Worm (Caenorhabditis elegans) whole organism, L3 larva: Measurements from ENCODE around the gene Y27F2A.11.

Experiments
- R02D3.7 ChIP-seq: fragments of 150-350 bp; optimal IDR thresholded peaks from 2 replicates; lab custom pipeline; 2014; ENCODE audit warnings: missing biosample characterization, missing genetic modification characterization
- aly-2 ChIP-seq: fragments of 150-350 bp; optimal IDR thresholded peaks from 2 replicates; lab custom pipeline; 2014; ENCODE audit warnings: missing biosample characterization, missing genetic modification characterization
- ceh-82 ChIP-seq: fragments of 150-350 bp; optimal IDR thresholded peaks from 2 replicates; lab custom pipeline; 2014; ENCODE audit warnings: missing biosample characterization, missing genetic modification characterization
- ceh-9 ChIP-seq: sonication (generic microtip); optimal IDR thresholded peaks from 2 replicates; lab custom pipeline; 2018; ENCODE audit warnings: missing biosample characterization, missing genetic modification characterization
- egl-27 ChIP-seq: sonication (generic microtip); optimal IDR thresholded peaks from 4 replicates; lab custom pipeline; 2017; ENCODE audit warnings: missing biosample characterization, missing genetic modification reagents, missing genetic modification characterization
- elt-1 ChIP-seq: fragments of 150-350 bp; optimal IDR thresholded peaks from 2 replicates; lab custom pipeline; 2014; ENCODE audit warnings: missing biosample characterization, missing genetic modification characterization
- elt-2 ChIP-seq: sonication (generic microtip); optimal IDR thresholded peaks from 2 replicates; lab custom pipeline; 2016; ENCODE audit warnings: missing genetic modification reagents, mild to moderate bottlenecking, missing genetic modification characterization, missing compliant biosample characterization
- eor-1 ChIP-seq, 2 experiments: fragments of 150-350 bp; optimal IDR thresholded peaks; 2 replicates each; lab custom pipeline; 2014 to 2018; ENCODE audit warnings: missing biosample characterization in 2 of 2, missing genetic modification characterization in 2 of 2
- fkh-10 ChIP-seq: sonication (generic microtip); optimal IDR thresholded peaks from 2 replicates; lab custom pipeline; 2017; ENCODE audit warnings: missing biosample characterization, missing genetic modification reagents, missing genetic modification characterization
- fkh-2 ChIP-seq: fragments of 150-350 bp; optimal IDR thresholded peaks from 2 replicates; lab custom pipeline; 2014; ENCODE audit warnings: missing biosample characterization, missing genetic modification reagents, missing genetic modification characterization
- hmg-11 ChIP-seq: sonication (generic microtip); optimal IDR thresholded peaks from 2 replicates; lab custom pipeline; 2016; ENCODE audit warnings: missing genetic modification characterization, missing compliant biosample characterization
- jun-1 ChIP-seq: fragments of 150-350 bp; optimal IDR thresholded peaks from 2 replicates; lab custom pipeline; 2014; ENCODE audit warnings: missing biosample characterization, missing genetic modification reagents, missing genetic modification characterization
- lin-15B ChIP-seq: fragments of 150-350 bp; optimal IDR thresholded peaks from 2 replicates; lab custom pipeline; 2014; ENCODE audit warnings: missing biosample characterization, missing genetic modification characterization
- lsy-12 ChIP-seq: sonication (generic microtip); optimal IDR thresholded peaks from 2 replicates; lab custom pipeline; 2016; ENCODE audit warnings: mild to moderate bottlenecking, missing genetic modification characterization, missing compliant biosample characterization
- mdl-1 ChIP-seq: fragments of 150-350 bp; optimal IDR thresholded peaks from 2 replicates; lab custom pipeline; 2014; ENCODE audit warnings: missing biosample characterization, missing genetic modification characterization
- mml-1 ChIP-seq: fragments of 150-350 bp; sonication (generic microtip); optimal IDR thresholded peaks from 3 replicates; lab custom pipeline; 2014; ENCODE audit warnings: missing biosample characterization, missing genetic modification characterization
- nhr-11 ChIP-seq: fragments of 150-350 bp; optimal IDR thresholded peaks from 2 replicates; lab custom pipeline; 2014; ENCODE audit warnings: missing biosample characterization, missing genetic modification characterization
- nhr-23 ChIP-seq: fragments of 150-350 bp; optimal IDR thresholded peaks from 2 replicates; lab custom pipeline; 2014; ENCODE audit warnings: missing biosample characterization, missing genetic modification reagents, missing genetic modification characterization
- nhr-237 ChIP-seq: fragments of 150-350 bp; optimal IDR thresholded peaks from 2 replicates; lab custom pipeline; 2014; ENCODE audit warnings: missing biosample characterization, missing genetic modification characterization
- nhr-25 ChIP-seq: sonication (generic microtip); optimal IDR thresholded peaks from 2 replicates; lab custom pipeline; 2017; ENCODE audit warnings: missing biosample characterization, missing genetic modification characterization
- nhr-28 ChIP-seq: fragments of 150-350 bp; optimal IDR thresholded peaks from 2 replicates; lab custom pipeline; 2014; ENCODE audit warnings: missing biosample characterization, missing genetic modification characterization
- nhr-43 ChIP-seq: sonication (generic microtip); optimal IDR thresholded peaks from 2 replicates; lab custom pipeline; 2016; ENCODE audit warnings: mild to moderate bottlenecking, missing genetic modification characterization, missing compliant biosample characterization; ENCODE audit not compliant: poor library complexity, severe bottlenecking
- nhr-76 ChIP-seq: fragments of 150-350 bp; sonication (generic microtip); optimal IDR thresholded peaks from 5 replicates; lab custom pipeline; 2014; ENCODE audit warnings: missing biosample characterization, missing genetic modification characterization
- nhr-77 ChIP-seq: fragments of 150-350 bp; optimal IDR thresholded peaks from 2 replicates; lab custom pipeline; 2014; ENCODE audit warnings: missing biosample characterization, missing genetic modification characterization
- pha-4 ChIP-seq: fragments of 150-350 bp; optimal IDR thresholded peaks from 2 replicates; lab custom pipeline; 2014; ENCODE audit warnings: missing biosample characterization, missing genetic modification reagents, missing genetic modification characterization
- pqm-1 ChIP-seq: fragments of 150-350 bp; optimal IDR thresholded peaks from 2 replicates; lab custom pipeline; 2017; ENCODE audit warnings: missing biosample characterization, missing genetic modification characterization, inconsistent platforms
- unc-62 ChIP-seq: fragments of 150-350 bp; sonication (generic microtip); optimal IDR thresholded peaks from 4 replicates; lab custom pipeline; 2014; ENCODE audit warnings: missing biosample characterization, missing genetic modification reagents, missing genetic modification characterization
- zag-1 ChIP-seq: fragments of 150-350 bp; optimal IDR thresholded peaks from 2 replicates; lab custom pipeline; 2014; ENCODE audit warnings: missing biosample characterization, missing genetic modification characterization
- ztf-11 ChIP-seq: fragments of 150-350 bp; optimal IDR thresholded peaks from 2 replicates; lab custom pipeline; 2014; ENCODE audit warnings: missing biosample characterization, missing genetic modification characterization

Gene Y27F2A.11

ce11 chrII:3221730-3222129 is 32.6 kb downstream of the Y27F2A.11 start, which contains the start of gene ZC239.14:
ZC239.14 (minus strand) TSS chrII:3222034.
- TF ChIP-seq unc-62 (GFP tag; lab: Kevin White, UChicago) (no peak), egl-27 (tag; lab: Kevin White, UChicago) (no peak)

- TF ChIP-seq elt-2 (peak; percentile 39), unc-62 (GFP tag; lab: Kevin White, UChicago) (no peak)
These were observed 33.5 kb downstream of the Y27F2A.11 start, which contains the start of gene ZC239.13 for ce11 chrII:3222686-3223085. ZC239.13 (minus strand) TSS chrII:3222839.

ce11 chrII:3224631-3225030 is 35.5 kb downstream of the Y27F2A.11 start, which contains the start of gene ZC239.15:
ZC239.15 (minus strand) TSS chrII:3224731.
- TF ChIP-seq nhr-11 (no peak), elt-2 (peak; percentile 20)

ce11 chrII:3225200-3225599 is 36.1 kb downstream of the Y27F2A.11 start, which contains the start of gene ZC239.16:
ZC239.16 (minus strand) TSS chrII:3225319.
- peak; percentile 55 for TF ChIP-seq pqm-1 (tag; lab: Kevin White, UChicago)
- TF ChIP-seq pha-4 (tag; lab: Kevin White, UChicago): peak; percentile 35
- no peak for TF ChIP-seq unc-62 (GFP tag; lab: Kevin White, UChicago)
- TF ChIP-seq elt-2: peak; percentile 73
- TF ChIP-seq nhr-25 (tag; lab: Kevin White, UChicago): no peak

- TF ChIP-seq nhr-237 (tag; lab: Kevin White, UChicago) (no peak), jun-1 (tag; lab: Kevin White, UChicago) (no peak), fkh-10 (GFP tag; lab: Kevin White, UChicago) (no peak), aly-2 (no peak), elt-1 (no peak), pha-4 (tag; lab: Kevin White, UChicago) (no peak), mdl-1 (tag; lab: Kevin White, UChicago) (no peak)
These were observed 36.6 kb downstream of the Y27F2A.11 start, which contains the start of gene ZC239.17 for ce11 chrII:3225780-3226179. ZC239.17 (minus strand) TSS chrII:3225880.

ce11 chrII:3230422-3230821 is 41.3 kb downstream of the Y27F2A.11 start, which contains the start of gene srh-297:
srh-297 (minus strand) TSS chrII:3230522.
- TF ChIP-seq eor-1 (tag; optimal IDR thresholded peaks at IDR 0.05; lab: Kevin White, UChicago): no peak
- no peak for TF ChIP-seq pqm-1 (tag; lab: Kevin White, UChicago)
- no peak for TF ChIP-seq lsy-12
- no peak for TF ChIP-seq ztf-11
- TF ChIP-seq fkh-10 (GFP tag; lab: Kevin White, UChicago): no peak
- no peak for TF ChIP-seq ceh-9 (tag; lab: Kevin White, UChicago)
- no peak for TF ChIP-seq ceh-82 (tag; lab: Kevin White, UChicago)
- no peak for TF ChIP-seq lin-15B
- TF ChIP-seq mdl-1 (tag; lab: Kevin White, UChicago): no peak
- no peak for TF ChIP-seq elt-2

ce11 chrII:3234725-3235124 is 45.6 kb downstream of the Y27F2A.11 start, which contains the start of gene C17F4.8:
C17F4.8 (minus strand) TSS chrII:3234825.
- TF ChIP-seq unc-62 (GFP tag; lab: Kevin White, UChicago) (no peak), zag-1 (tag; lab: Kevin White, UChicago) (no peak), ztf-11 (no peak), mdl-1 (tag; lab: Kevin White, UChicago) (no peak)

ce11 chrII:3237038-3237521 is 47.9 kb downstream of the Y27F2A.11 start, which contains the start of the genes srz-67 and C17F4.11:
srz-67 (minus strand) TSS chrII:3237138.
C17F4.11 (plus strand) TSS chrII:3237471.
- TF ChIP-seq R02D3.7 (tag; lab: Kevin White, UChicago) (no peak), fkh-2 (tag; lab: Kevin White, UChicago) (no peak), lsy-12 (no peak), mdl-1 (tag; lab: Kevin White, UChicago) (no peak), unc-62 (GFP tag; lab: Kevin White, UChicago) (no peak), nhr-28 (tag; lab: Kevin White, UChicago) (no peak), nhr-76 (tag; lab: Kevin White, UChicago) (no peak), mml-1 (no peak), hmg-11 (tag; lab: Kevin White, UChicago) (no peak), nhr-43 (tag; lab: Kevin White, UChicago) (no peak), nhr-77 (tag; lab: Kevin White, UChicago) (no peak), fkh-10 (GFP tag; lab: Kevin White, UChicago) (no peak), elt-2 (no peak), nhr-23 (no peak)
- TF ChIP-seq, all 47 proteins: peak for 0
